Fruit fly (Drosophila melanogaster): ENCODE results near the gene S6KL.

The S6KL gene

DNA sequence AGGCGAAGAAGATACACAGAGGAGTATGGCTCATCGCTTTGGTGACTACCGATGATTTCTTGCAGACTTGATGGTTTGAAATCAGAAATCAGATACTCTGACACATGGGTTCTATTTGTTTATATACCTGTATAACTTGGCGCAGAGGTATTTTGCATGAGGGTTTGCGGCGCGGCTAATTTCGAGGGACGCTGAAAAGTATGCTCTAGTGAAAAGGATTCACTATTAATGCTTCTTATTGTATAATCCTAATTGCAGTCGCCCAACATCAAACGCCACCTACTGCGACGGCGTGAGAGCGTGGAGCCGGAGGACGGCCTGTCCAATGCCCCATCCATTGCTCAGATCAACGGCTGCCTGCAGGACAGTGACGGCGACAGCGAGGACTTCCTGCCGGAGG is 16.8 kb downstream of the S6KL start:
- TF ChIP-seq Snoo (tag; optimal IDR thresholded peaks at IDR 0.05) = no peak
- TF ChIP-seq fd96Ca (GFP tag; IDR thresholded peaks at IDR 0.05) = no peak

DNA sequence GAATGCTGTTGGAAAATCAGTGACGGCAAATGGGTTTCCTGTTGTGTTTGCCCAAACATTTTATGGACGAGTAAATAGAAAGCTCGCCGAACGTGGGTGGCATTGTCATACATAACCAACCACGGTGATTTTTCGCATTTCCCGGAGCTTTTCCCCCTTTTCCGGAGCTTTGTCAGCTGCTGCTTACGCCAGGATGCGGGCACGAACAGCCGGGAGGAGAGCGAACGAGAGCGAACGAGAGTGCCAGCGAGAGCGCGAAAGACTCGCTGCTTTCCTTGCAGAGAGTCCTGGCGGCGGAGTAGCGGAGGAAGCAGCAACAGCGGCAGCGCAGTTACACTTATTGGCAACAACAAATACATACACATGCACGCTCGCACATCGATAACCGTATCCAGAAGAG is 18.1 kb downstream of the S6KL start, which contains the start of gene CG7058:
Gene CG7058, plus strand, starts transcription at position 330 of the 400 bp plus-strand sequence.
- TF ChIP-seq CG4496 (GFP tag; IDR thresholded peaks at IDR 0.05) = no peak
- no peak for TF ChIP-seq rn (GFP tag; IDR thresholded peaks at IDR 0.05)
- TF ChIP-seq CG8159 (tag; optimal IDR thresholded peaks at IDR 0.05) = no peak
- TF ChIP-seq CG17806 (tag; optimal IDR thresholded peaks at IDR 0.05) = no peak
- TF ChIP-seq CG32121 (GFP tag; IDR thresholded peaks at IDR 0.05) = no peak
- no peak for TF ChIP-seq Pif1B (GFP tag; optimal IDR thresholded peaks at IDR 0.05)
- no peak for TF ChIP-seq CG34367 (tag; optimal IDR thresholded peaks at IDR 0.05)
- TF ChIP-seq Snoo (tag; optimal IDR thresholded peaks at IDR 0.05) = no peak

DNA sequence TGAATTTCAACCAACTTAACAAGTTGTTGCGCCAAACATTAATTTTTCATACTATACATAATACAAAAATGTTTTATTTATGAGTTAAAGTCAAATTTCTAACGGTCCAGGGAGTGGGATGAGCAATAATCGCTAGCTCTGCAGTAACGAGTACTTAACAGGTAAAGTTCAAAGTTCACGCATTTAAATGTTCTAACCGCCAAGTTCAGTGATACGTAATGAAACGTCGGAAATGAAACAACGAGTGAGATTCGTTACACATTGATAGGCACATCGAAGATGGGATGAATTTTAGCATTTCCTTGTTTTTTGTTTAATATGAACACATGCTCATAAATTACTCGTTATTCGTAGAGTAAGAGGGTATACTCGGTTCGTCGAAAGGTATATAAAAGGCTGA is 23.8 kb downstream of the S6KL start:
- TF ChIP-seq rn (GFP tag; IDR thresholded peaks at IDR 0.05) (no peak), fd96Ca (GFP tag; IDR thresholded peaks at IDR 0.05) (no peak), CG13204 (GFP tag; optimal IDR thresholded peaks at IDR 0.05) (no peak), CG8159 (tag; optimal IDR thresholded peaks at IDR 0.05) (no peak), CG8301 (tag; optimal IDR thresholded peaks at IDR 0.05) (no peak), Snoo (tag; optimal IDR thresholded peaks at IDR 0.05) (no peak), CG4496 (GFP tag; IDR thresholded peaks at IDR 0.05) (no peak), Pif1B (GFP tag; optimal IDR thresholded peaks at IDR 0.05) (no peak), CG17806 (tag; optimal IDR thresholded peaks at IDR 0.05) (no peak), CG34367 (tag; optimal IDR thresholded peaks at IDR 0.05) (no peak), CG9948 (tag; optimal IDR thresholded peaks at IDR 0.05) (no peak), Pif1A (GFP tag; optimal IDR thresholded peaks at IDR 0.05) (no peak), Ets98B (GFP tag; IDR thresholded peaks at IDR 0.05) (no peak), CG10348 (GFP tag; IDR thresholded peaks at IDR 0.05) (no peak)

DNA sequence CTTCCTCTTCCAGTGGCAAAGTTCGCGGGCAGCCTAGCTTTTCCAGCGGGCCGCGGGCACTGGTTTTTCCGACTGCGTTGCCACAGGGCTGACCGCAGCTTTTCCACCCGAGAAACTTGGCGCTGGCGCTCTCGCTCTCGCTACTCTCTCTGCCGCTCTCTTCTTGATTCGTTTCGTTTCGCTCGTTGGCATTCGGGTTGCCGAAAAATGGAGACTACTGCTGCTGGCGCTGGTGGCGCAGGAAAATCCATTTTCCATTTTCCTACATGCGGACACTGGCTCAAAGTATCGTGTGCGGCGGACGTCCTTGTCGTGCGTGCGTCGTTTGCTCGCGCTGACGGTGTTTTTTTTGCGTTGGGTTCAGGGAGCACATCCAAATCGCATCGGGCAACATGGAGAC is 24.8 kb downstream of the S6KL start, which contains the start of gene CG42450:
Gene CG42450, plus strand, starts transcription at position 249 of the 400 bp plus-strand sequence.
- TF ChIP-seq CG4496 (GFP tag; IDR thresholded peaks at IDR 0.05) (0 out of 3 replicates have a peak, but pooled peaks have one; percentile 15), CG32121 (GFP tag; IDR thresholded peaks at IDR 0.05) (no peak)

DNA sequence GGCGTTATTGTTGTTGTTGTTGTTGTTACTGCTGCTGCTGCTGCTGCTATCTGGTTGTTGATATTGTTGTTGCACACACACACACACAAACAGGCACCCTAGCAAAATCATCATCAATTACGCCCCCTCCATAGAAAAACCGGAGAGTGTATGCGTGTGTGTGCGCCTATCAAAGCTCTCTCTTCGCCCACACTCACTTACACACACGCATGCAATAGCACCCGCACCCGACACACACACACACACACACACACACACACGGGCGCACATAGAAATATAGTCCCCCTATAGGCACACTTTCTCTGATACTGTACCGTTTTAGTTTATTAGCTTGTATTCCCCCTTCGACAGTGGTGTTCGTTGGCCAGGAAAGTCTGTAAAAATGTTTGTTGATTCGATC is 26.1 kb downstream of the S6KL start:
- TF ChIP-seq CG34367 (tag; optimal IDR thresholded peaks at IDR 0.05) (no peak), fd96Ca (GFP tag; IDR thresholded peaks at IDR 0.05) (no peak), CG4496 (GFP tag; IDR thresholded peaks at IDR 0.05) (0 out of 3 replicates have a peak, but pooled peaks have one; percentile 13)

DNA sequence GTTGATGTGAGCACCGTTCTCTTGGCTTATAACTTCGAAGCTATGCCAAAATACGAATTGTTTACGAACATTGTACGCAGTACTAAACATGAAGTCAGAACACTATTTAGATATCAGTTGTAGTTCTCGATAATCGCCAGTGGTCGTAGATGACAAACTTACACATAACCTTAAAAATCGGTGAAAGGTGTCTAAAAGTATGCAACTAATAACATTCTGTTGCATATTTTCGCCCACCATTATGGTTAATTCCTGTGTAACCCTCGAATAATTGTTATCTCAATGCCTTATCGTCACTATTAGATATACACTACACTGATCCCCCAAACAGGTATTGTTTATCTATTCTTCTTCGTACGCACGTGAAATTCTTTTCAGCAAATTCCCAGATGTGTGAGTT is 26.7 kb downstream of the S6KL start:
- TF ChIP-seq CG17806 (tag; optimal IDR thresholded peaks at IDR 0.05) (no peak), EcR (GFP tag; optimal IDR thresholded peaks at IDR 0.05) (no peak)

DNA sequence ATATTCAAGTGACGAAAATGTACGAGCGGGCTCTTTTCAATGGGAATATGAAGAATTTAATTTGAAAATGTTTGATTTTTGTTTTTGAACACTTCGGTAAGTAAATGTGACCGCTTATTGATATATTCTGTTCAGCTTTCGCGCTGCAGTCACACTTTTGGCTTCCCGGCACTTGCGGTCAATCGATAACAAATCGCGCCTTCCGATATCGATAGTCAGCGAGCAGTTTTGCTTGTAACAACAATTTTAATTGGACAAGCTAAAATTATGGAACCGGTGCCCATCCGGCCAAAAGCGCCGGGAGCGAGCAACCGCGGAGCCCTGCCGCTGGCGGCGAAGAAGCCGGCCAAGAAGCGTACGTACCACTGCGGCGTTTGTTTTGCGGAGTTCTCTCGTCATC is 42.1 kb downstream of the S6KL start, which contains the start of gene CG7101:
Gene CG7101, plus strand, starts transcription at position 196 of the 400 bp plus-strand sequence.
- TF ChIP-seq CG17806 (tag; optimal IDR thresholded peaks at IDR 0.05) = no peak
- TF ChIP-seq CG10348 (GFP tag; IDR thresholded peaks at IDR 0.05) = no peak
- no peak for TF ChIP-seq CG14655 (GFP tag; optimal IDR thresholded peaks at IDR 0.05)
- TF ChIP-seq D1 (tag; optimal IDR thresholded peaks at IDR 0.05) = no peak
- no peak for TF ChIP-seq gl (tag; optimal IDR thresholded peaks at IDR 0.05)
- no peak for TF ChIP-seq fd96Ca (GFP tag; IDR thresholded peaks at IDR 0.05)
- no peak for TF ChIP-seq CG15710 (tag; optimal IDR thresholded peaks at IDR 0.05)
- TF ChIP-seq Ets98B (GFP tag; IDR thresholded peaks at IDR 0.05) = no peak
- no peak for TF ChIP-seq CG8159 (tag; optimal IDR thresholded peaks at IDR 0.05)
- TF ChIP-seq Pif1A (GFP tag; optimal IDR thresholded peaks at IDR 0.05) = no peak
- no peak for TF ChIP-seq Snoo (tag; optimal IDR thresholded peaks at IDR 0.05)
- TF ChIP-seq CG8301 (tag; optimal IDR thresholded peaks at IDR 0.05) = no peak
- no peak for TF ChIP-seq CG12605 (GFP tag; IDR thresholded peaks at IDR 0.05)
- no peak for TF ChIP-seq CG32121 (GFP tag; IDR thresholded peaks at IDR 0.05)
- TF ChIP-seq CG9948 (tag; optimal IDR thresholded peaks at IDR 0.05) = no peak
- TF ChIP-seq CG13204 (GFP tag; optimal IDR thresholded peaks at IDR 0.05) = no peak
- no peak for TF ChIP-seq rn (GFP tag; IDR thresholded peaks at IDR 0.05)
- no peak for TF ChIP-seq CG4496 (GFP tag; IDR thresholded peaks at IDR 0.05)
- no peak for TF ChIP-seq Pif1B (GFP tag; optimal IDR thresholded peaks at IDR 0.05)
- no peak for TF ChIP-seq EcR (GFP tag; optimal IDR thresholded peaks at IDR 0.05)

DNA sequence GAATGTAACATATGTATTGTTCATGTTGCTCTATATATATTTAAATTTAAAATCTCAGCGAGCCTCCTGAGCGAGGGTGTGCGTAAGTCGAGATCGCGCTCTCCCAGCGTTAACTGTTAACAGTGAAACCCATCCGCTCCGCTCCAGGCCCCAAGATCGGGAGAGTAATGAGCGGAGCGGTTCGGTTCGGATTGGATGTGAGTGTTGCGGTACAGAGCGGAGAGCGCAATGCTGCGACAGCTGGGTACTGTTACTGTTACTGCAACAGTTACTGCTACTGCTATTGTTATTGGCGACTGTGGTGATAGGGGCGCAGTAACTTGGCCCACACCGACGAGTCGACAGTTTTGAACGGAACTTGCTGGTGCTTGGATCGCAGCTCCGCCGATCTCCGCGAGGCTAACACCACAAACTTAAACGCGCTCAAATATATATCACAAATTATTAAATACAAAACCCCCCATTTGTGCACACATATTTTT is 44.1 kb downstream of the S6KL start, which contains the start of gene Pvf1:
Gene Pvf1, plus strand, starts transcription at position 312 of the 482 bp plus-strand sequence.
- TF ChIP-seq CG4496 (GFP tag; IDR thresholded peaks at IDR 0.05) = peak; percentile 59; the same call in 1 of the 3 replicates
- peak; percentile 40; the same call in 1 of the 2 replicates for TF ChIP-seq CG12605 (GFP tag; IDR thresholded peaks at IDR 0.05)
- TF ChIP-seq rn (GFP tag; IDR thresholded peaks at IDR 0.05) = no peak
- no peak for TF ChIP-seq CG32121 (GFP tag; IDR thresholded peaks at IDR 0.05)
- no peak for TF ChIP-seq CG17806 (tag; optimal IDR thresholded peaks at IDR 0.05)
- no peak for TF ChIP-seq Pif1A (GFP tag; optimal IDR thresholded peaks at IDR 0.05)
- TF ChIP-seq CG13204 (GFP tag; optimal IDR thresholded peaks at IDR 0.05) = peak; percentile 57
- TF ChIP-seq fd96Ca (GFP tag; IDR thresholded peaks at IDR 0.05) = 0 out of 3 replicates have a peak, but pooled peaks have one; percentile 16
- no peak for TF ChIP-seq CG15710 (tag; optimal IDR thresholded peaks at IDR 0.05)
- peak; percentile 51; the same call in 1 of the 2 replicates for TF ChIP-seq Ets98B (GFP tag; IDR thresholded peaks at IDR 0.05)
- no peak for TF ChIP-seq CG8159 (tag; optimal IDR thresholded peaks at IDR 0.05)
- no peak for TF ChIP-seq CG9948 (tag; optimal IDR thresholded peaks at IDR 0.05)
- TF ChIP-seq Pif1B (GFP tag; optimal IDR thresholded peaks at IDR 0.05) = peak; percentile 42
- no peak for TF ChIP-seq EcR (GFP tag; optimal IDR thresholded peaks at IDR 0.05)
- TF ChIP-seq CG14655 (GFP tag; optimal IDR thresholded peaks at IDR 0.05) = no peak
